Worm (Caenorhabditis elegans) whole organism, young adult: ENCODE results near the gene abhd-5.2.

ENCODE experiments used
- snpc-4 ChIP-seq, 5 experiments: fragments of 150-350 bp in 1 of 5; sonication (generic microtip) in 4 of 5; optimal IDR thresholded peaks; 2 replicates each; lab custom pipeline; 2014 to 2018; ENCODE audit warnings: missing genetic modification characterization in 5 of 5, missing biosample characterization in 3 of 5, antibody characterized with exemption in 2 of 5, mild to moderate bottlenecking in 2 of 5, missing compliant biosample characterization in 2 of 5, missing genotype in 2 of 5, moderate library complexity in 2 of 5, missing genetic modification reagents in 1 of 5
- ztf-25 ChIP-seq: fragments of 200-800 bp; sonication (Bioruptor generic); IDR thresholded peaks from 2 replicates; pipeline ENCODE4 v1.3.6; 2022; ENCODE audit warnings: missing genetic modification reagents, missing genetic modification characterization, missing compliant biosample characterization

- TF ChIP-seq ztf-25 (GFP tag; lab: Robert Waterston, UW) (0 out of 2 replicates have a peak, but pooled peaks have one; percentile 10), snpc-4 (GFP tag; optimal IDR thresholded peaks at IDR 0.05; lab: Kevin White, UChicago) (no peak), snpc-4 (tag; optimal IDR thresholded peaks at IDR 0.05; lab: Kevin White, UChicago) (no peak)
Measured at ce11 chrV:4801943-4802342, 42.5 kb upstream of the abhd-5.2 start.
